Comparison of ENCODE assay signal across 4 fruit fly cellular contexts in genomic region chrX:4573971-4574370, dm6.
TF ChIP-seq lines count a peak whose summit lies in the region.

No protein-coding gene starts in this region.

- no peak for TF ChIP-seq CTCF in whole organism, embryonic (GFP tag; optimal IDR thresholded peaks at IDR 0.05; lab: Kevin White, UChicago)

TF ChIP-seq in whole organism, embryonic, 481 proteins besides CTCF, POLR2A, EP300 and RAD21 (continues in another document):
- TF ChIP-seq trem (tag; optimal IDR thresholded peaks at IDR 0.05; lab: Kevin White, UChicago) (peak; percentile 31), pzg (GFP tag; optimal IDR thresholded peaks at IDR 0.05; lab: Kevin White, UChicago) (no peak), chif (GFP tag; optimal IDR thresholded peaks at IDR 0.05; lab: Kevin White, UChicago) (peak in 1 of 2 experiments; percentile 47), esg (GFP tag; conservative IDR thresholded peaks at IDR 0.05; lab: Robert Waterston, UW) (no peak; the same call in 1 of the 2 replicates), crp (GFP tag; optimal IDR thresholded peaks at IDR 0.05; lab: Kevin White, UChicago) (no peak), CG4424 (GFP tag; optimal IDR thresholded peaks at IDR 0.05; lab: Kevin White, UChicago) (peak; percentile 27), CG3281 (GFP tag; optimal IDR thresholded peaks at IDR 0.05; lab: Kevin White, UChicago) (no peak), CG7839 (tag; optimal IDR thresholded peaks at IDR 0.05; lab: Kevin White, UChicago) (peak; percentile 44), CG17361 (GFP tag; IDR thresholded peaks at IDR 0.05; lab: Robert Waterston, UW) (peak; percentile 41; the same call in 2 of the 3 replicates), Chrac-16 (GFP tag; optimal IDR thresholded peaks at IDR 0.05; lab: Kevin White, UChicago) (no peak), pros (GFP tag; optimal IDR thresholded peaks at IDR 0.05; lab: Kevin White, UChicago) (no peak), Eip74EF (GFP tag; optimal IDR thresholded peaks at IDR 0.05; lab: Kevin White, UChicago) (no peak), CG14965 (GFP tag; optimal IDR thresholded peaks at IDR 0.05; lab: Kevin White, UChicago; ENCODE audit: borderline replicate concordance) (no peak), CG7556 (GFP tag; optimal IDR thresholded peaks at IDR 0.05; lab: Kevin White, UChicago) (peak; percentile 15), org-1 (GFP tag; optimal IDR thresholded peaks at IDR 0.05; lab: Kevin White, UChicago) (no peak), mam (GFP tag; optimal IDR thresholded peaks at IDR 0.05; lab: Kevin White, UChicago) (no peak), chinmo (GFP tag; IDR thresholded peaks at IDR 0.05; lab: Robert Waterston, UW; ENCODE audit: partially characterized antibody) (no peak), Hr51 (GFP tag; optimal IDR thresholded peaks at IDR 0.05; lab: Kevin White, UChicago) (peak in 1 of 2 experiments; percentile 22), CG8388 (GFP tag; optimal IDR thresholded peaks at IDR 0.05; lab: Kevin White, UChicago) (peak; percentile 34), ranshi (GFP tag; IDR thresholded peaks at IDR 0.05; lab: Robert Waterston, UW) (0 out of 2 replicates have a peak, but pooled peaks have one; percentile 29), crol (GFP tag; IDR thresholded peaks at IDR 0.05; lab: Robert Waterston, UW) (no peak), psq (GFP tag; optimal IDR thresholded peaks at IDR 0.05; lab: Kevin White, UChicago) (no peak)

TF ChIP-seq in whole organism, prepupa, 60 proteins besides CTCF, POLR2A, EP300 and RAD21:
- TF ChIP-seq CG3032 (tag; optimal IDR thresholded peaks at IDR 0.05; lab: Kevin White, UChicago) = no peak
- peak; percentile 32 for TF ChIP-seq Eip78C (GFP tag; lab: Kevin White, UChicago)
- TF ChIP-seq svp (GFP tag; lab: Kevin White, UChicago) = peak; percentile 53
- TF ChIP-seq CG3919 (GFP tag; optimal IDR thresholded peaks at IDR 0.05; lab: Kevin White, UChicago) = peak; percentile 7
- no peak for TF ChIP-seq topi (GFP tag; optimal IDR thresholded peaks at IDR 0.05; lab: Kevin White, UChicago)
- 0 out of 3 replicates have a peak, but pooled peaks have one; percentile 42 for TF ChIP-seq CG6163 (GFP tag; IDR thresholded peaks at IDR 0.05; lab: Robert Waterston, UW)

TF ChIP-seq in whole organism, pupa, 21 proteins besides CTCF, POLR2A, EP300 and RAD21:
- no peak for TF ChIP-seq CG10348 (GFP tag; IDR thresholded peaks at IDR 0.05; lab: Robert Waterston, UW)
- TF ChIP-seq CG8159 (tag; optimal IDR thresholded peaks at IDR 0.05; lab: Kevin White, UChicago) = peak; percentile 27
TF ChIP-seq in whole organism, pupa: peak in this region for 1.

TF ChIP-seq in whole organism, wandering third instar larva, 38 proteins besides CTCF, POLR2A, EP300 and RAD21:
- TF ChIP-seq foxo (GFP tag; optimal IDR thresholded peaks at IDR 0.05; lab: Kevin White, UChicago) = peak in 1 of 2 experiments; percentile 25
- TF ChIP-seq pan (optimal IDR thresholded peaks at IDR 0.05; lab: Kevin White, UChicago) = no peak
- peak; percentile 1 for TF ChIP-seq fru (GFP tag; optimal IDR thresholded peaks at IDR 0.05; lab: Kevin White, UChicago)

Comparison
In these comparisons a context has a peak if more than half of its experiments do, and no peak if none do; other contexts are left out.
1. Of the 7 proteins assayed by ChIP-seq in both whole organism, embryonic and whole organism, prepupa: peak only in whole organism, embryonic: Blimp-1 and Sox102F; only in whole organism, prepupa: none; in both: none; in neither: 5.